Worm (Caenorhabditis elegans): ENCODE results near the gene clec-6.

- no peak for TF ChIP-seq mep-1 (tag; optimal IDR thresholded peaks at IDR 0.05)
- TF ChIP-seq dpl-1 (GFP tag; optimal IDR thresholded peaks at IDR 0.05), result no peak
- peak in 1 of 2 experiments; percentile 95 for TF ChIP-seq unc-62 (GFP tag; optimal IDR thresholded peaks at IDR 0.05 in 1 of 2)
- TF ChIP-seq unc-62 (tag; optimal IDR thresholded peaks at IDR 0.05), result no peak
- no peak for TF ChIP-seq daf-8 (GFP tag; IDR thresholded peaks at IDR 0.05)
- no peak for TF ChIP-seq fos-1 (tag; optimal IDR thresholded peaks at IDR 0.05)
- TF ChIP-seq cey-2 (tag; optimal IDR thresholded peaks at IDR 0.05; ENCODE audit: borderline replicate concordance, insufficient read depth), result no peak
- TF ChIP-seq egl-27 (tag; optimal IDR thresholded peaks at IDR 0.05), result no peak
- no peak for TF ChIP-seq nhr-237 (tag; optimal IDR thresholded peaks at IDR 0.05)
- no peak for TF ChIP-seq ama-1 (optimal IDR thresholded peaks at IDR 0.05)
Observed at ce11 chrIII:4918906-4919305, 31.7 kb upstream of the clec-6 start.
